Worm (Caenorhabditis elegans) whole organism, L3 larva: ENCODE results near the gene ced-11.

Experiments used
- R02D3.7 ChIP-seq: fragments of 150-350 bp; optimal IDR thresholded peaks from 2 replicates; lab custom pipeline; 2014; ENCODE audit warnings: missing biosample characterization, missing genetic modification characterization
- aly-2 ChIP-seq: fragments of 150-350 bp; optimal IDR thresholded peaks from 2 replicates; lab custom pipeline; 2014; ENCODE audit warnings: missing biosample characterization, missing genetic modification characterization
- ama-1 ChIP-seq: fragments of 150-350 bp; optimal IDR thresholded peaks from 2 replicates; lab custom pipeline; 2018
- ceh-9 ChIP-seq: sonication (generic microtip); optimal IDR thresholded peaks from 2 replicates; lab custom pipeline; 2018; ENCODE audit warnings: missing biosample characterization, missing genetic modification characterization
- daf-12 ChIP-seq: fragments of 150-350 bp; optimal IDR thresholded peaks from 2 replicates; lab custom pipeline; 2014; ENCODE audit warnings: missing biosample characterization, missing genetic modification reagents, missing genetic modification characterization
- egl-27 ChIP-seq: sonication (generic microtip); optimal IDR thresholded peaks from 4 replicates; lab custom pipeline; 2017; ENCODE audit warnings: missing biosample characterization, missing genetic modification reagents, missing genetic modification characterization
- egl-5 ChIP-seq: fragments of 150-350 bp; optimal IDR thresholded peaks from 2 replicates; lab custom pipeline; 2017; ENCODE audit warnings: missing biosample characterization, missing genetic modification reagents, missing genetic modification characterization, inconsistent platforms
- elt-2 ChIP-seq: sonication (generic microtip); optimal IDR thresholded peaks from 2 replicates; lab custom pipeline; 2016; ENCODE audit warnings: missing genetic modification reagents, mild to moderate bottlenecking, missing genetic modification characterization, missing compliant biosample characterization
- elt-3 ChIP-seq, 3 experiments: fragments of 150-350 bp in 1 of 3; sonication (generic microtip) in 2 of 3; optimal IDR thresholded peaks; 2 replicates in 2 of 3; 4 replicates in 1 of 3; lab custom pipeline; 2014 to 2017; ENCODE audit warnings: missing biosample characterization in 3 of 3, missing genetic modification characterization in 3 of 3
- eor-1 ChIP-seq, 2 experiments: fragments of 150-350 bp; optimal IDR thresholded peaks; 2 replicates each; lab custom pipeline; 2014 to 2018; ENCODE audit warnings: missing biosample characterization in 2 of 2, missing genetic modification characterization in 2 of 2
- fos-1 ChIP-seq: fragments of 150-350 bp; optimal IDR thresholded peaks from 2 replicates; lab custom pipeline; 2014; ENCODE audit warnings: missing biosample characterization, missing genetic modification characterization
- hmg-11 ChIP-seq: sonication (generic microtip); optimal IDR thresholded peaks from 2 replicates; lab custom pipeline; 2016; ENCODE audit warnings: missing genetic modification characterization, missing compliant biosample characterization
- jun-1 ChIP-seq: fragments of 150-350 bp; optimal IDR thresholded peaks from 2 replicates; lab custom pipeline; 2014; ENCODE audit warnings: missing biosample characterization, missing genetic modification reagents, missing genetic modification characterization
- lin-39 ChIP-seq: fragments of 150-350 bp; optimal IDR thresholded peaks from 2 replicates; lab custom pipeline; 2018; ENCODE audit warnings: missing biosample characterization, missing genetic modification reagents, missing genetic modification characterization
- mdl-1 ChIP-seq: fragments of 150-350 bp; optimal IDR thresholded peaks from 2 replicates; lab custom pipeline; 2014; ENCODE audit warnings: missing biosample characterization, missing genetic modification characterization
- mml-1 ChIP-seq: fragments of 150-350 bp; sonication (generic microtip); optimal IDR thresholded peaks from 3 replicates; lab custom pipeline; 2014; ENCODE audit warnings: missing biosample characterization, missing genetic modification characterization
- nfya-1 ChIP-seq: sonication (generic microtip); optimal IDR thresholded peaks from 2 replicates; lab custom pipeline; 2017; ENCODE audit warnings: missing genetic modification characterization, mild to moderate bottlenecking, missing compliant biosample characterization, antibody characterized with exemption, moderate library complexity; ENCODE audit not compliant: insufficient read depth
- nhr-11 ChIP-seq: fragments of 150-350 bp; optimal IDR thresholded peaks from 2 replicates; lab custom pipeline; 2014; ENCODE audit warnings: missing biosample characterization, missing genetic modification characterization
- nhr-23 ChIP-seq: fragments of 150-350 bp; optimal IDR thresholded peaks from 2 replicates; lab custom pipeline; 2014; ENCODE audit warnings: missing biosample characterization, missing genetic modification reagents, missing genetic modification characterization
- nhr-25 ChIP-seq: sonication (generic microtip); optimal IDR thresholded peaks from 2 replicates; lab custom pipeline; 2017; ENCODE audit warnings: missing biosample characterization, missing genetic modification characterization
- nhr-28 ChIP-seq: fragments of 150-350 bp; optimal IDR thresholded peaks from 2 replicates; lab custom pipeline; 2014; ENCODE audit warnings: missing biosample characterization, missing genetic modification characterization
- nhr-43 ChIP-seq: sonication (generic microtip); optimal IDR thresholded peaks from 2 replicates; lab custom pipeline; 2016; ENCODE audit warnings: mild to moderate bottlenecking, missing genetic modification characterization, missing compliant biosample characterization; ENCODE audit not compliant: poor library complexity, severe bottlenecking
- nhr-67 ChIP-seq: fragments of 150-350 bp; optimal IDR thresholded peaks from 2 replicates; lab custom pipeline; 2014; ENCODE audit warnings: missing biosample characterization, missing genetic modification characterization
- nhr-76 ChIP-seq: fragments of 150-350 bp; sonication (generic microtip); optimal IDR thresholded peaks from 5 replicates; lab custom pipeline; 2014; ENCODE audit warnings: missing biosample characterization, missing genetic modification characterization
- nhr-77 ChIP-seq: fragments of 150-350 bp; optimal IDR thresholded peaks from 2 replicates; lab custom pipeline; 2014; ENCODE audit warnings: missing biosample characterization, missing genetic modification characterization
- pha-4 ChIP-seq: fragments of 150-350 bp; optimal IDR thresholded peaks from 2 replicates; lab custom pipeline; 2014; ENCODE audit warnings: missing biosample characterization, missing genetic modification reagents, missing genetic modification characterization
- pqm-1 ChIP-seq: fragments of 150-350 bp; optimal IDR thresholded peaks from 2 replicates; lab custom pipeline; 2017; ENCODE audit warnings: missing biosample characterization, missing genetic modification characterization, inconsistent platforms
- sea-2 ChIP-seq: fragments of 150-350 bp; sonication (generic microtip); optimal IDR thresholded peaks from 4 replicates; lab custom pipeline; 2014; ENCODE audit warnings: missing biosample characterization, missing genetic modification reagents, missing genetic modification characterization
- skn-1 ChIP-seq: fragments of 150-350 bp; optimal IDR thresholded peaks from 2 replicates; lab custom pipeline; 2014; ENCODE audit warnings: missing biosample characterization, missing genetic modification characterization
- tbx-2 ChIP-seq: sonication (generic microtip); optimal IDR thresholded peaks from 2 replicates; lab custom pipeline; 2016; ENCODE audit warnings: mild to moderate bottlenecking, missing genetic modification characterization, missing compliant biosample characterization
- unc-62 ChIP-seq: fragments of 150-350 bp; sonication (generic microtip); optimal IDR thresholded peaks from 4 replicates; lab custom pipeline; 2014; ENCODE audit warnings: missing biosample characterization, missing genetic modification reagents, missing genetic modification characterization
- zag-1 ChIP-seq: fragments of 150-350 bp; optimal IDR thresholded peaks from 2 replicates; lab custom pipeline; 2014; ENCODE audit warnings: missing biosample characterization, missing genetic modification characterization
- ztf-11 ChIP-seq: fragments of 150-350 bp; optimal IDR thresholded peaks from 2 replicates; lab custom pipeline; 2014; ENCODE audit warnings: missing biosample characterization, missing genetic modification characterization
- ztf-4 ChIP-seq: fragments of 150-350 bp; optimal IDR thresholded peaks from 2 replicates; lab custom pipeline; 2014; ENCODE audit warnings: missing biosample characterization, missing genetic modification characterization

ced-11 gene

ce11 chrIII:9112479-9112878, 6.9 kb upstream of the ced-11 start:
- TF ChIP-seq nhr-25 (tag; lab: Kevin White, UChicago): peak; percentile 17
- TF ChIP-seq nhr-11 (tag; lab: Kevin White, UChicago): no peak
- TF ChIP-seq, all 47 proteins: peak for 1

DNA sequence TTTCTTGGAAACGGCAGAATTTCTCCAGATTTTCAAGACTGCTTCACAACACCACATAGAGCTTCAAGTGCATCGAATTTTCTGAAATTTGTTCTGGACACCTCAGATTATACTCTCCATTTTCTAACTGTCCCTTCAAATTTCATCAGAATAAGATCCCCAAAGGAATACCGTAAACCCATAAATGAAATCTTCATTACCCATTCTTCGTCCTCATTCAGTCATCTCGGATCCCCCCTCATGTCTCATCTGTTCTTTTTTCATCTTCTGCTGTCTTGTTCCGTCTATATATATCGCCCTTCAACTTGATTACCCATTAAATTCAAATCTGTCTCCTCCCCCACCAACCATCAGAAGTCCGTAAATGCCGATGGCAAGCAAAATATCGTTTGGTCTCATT, 5.3 kb upstream of the ced-11 start:
- TF ChIP-seq elt-3 (tag; optimal IDR thresholded peaks at IDR 0.05; lab: Kevin White, UChicago) (no peak), nhr-43 (tag; lab: Kevin White, UChicago) (no peak), elt-2 (no peak), aly-2 (tag; lab: Kevin White, UChicago) (no peak), nhr-23 (tag; lab: Kevin White, UChicago) (no peak), nhr-77 (tag; lab: Kevin White, UChicago) (no peak), mdl-1 (no peak), egl-27 (tag; lab: Kevin White, UChicago) (no peak), nfya-1 (tag; lab: Kevin White, UChicago) (no peak), ama-1 (no peak), pha-4 (no peak), nhr-67 (tag; lab: Kevin White, UChicago) (no peak), nhr-76 (tag; lab: Kevin White, UChicago) (no peak), daf-12 (no peak), ztf-4 (tag; lab: Kevin White, UChicago) (no peak), ztf-11 (tag; lab: Kevin White, UChicago) (no peak)

- TF ChIP-seq fos-1 (tag; lab: Kevin White, UChicago) (no peak), nhr-67 (tag; lab: Kevin White, UChicago) (no peak), ama-1 (no peak), daf-12 (no peak), R02D3.7 (no peak), nhr-76 (tag; lab: Kevin White, UChicago) (no peak), nhr-77 (tag; lab: Kevin White, UChicago) (no peak), hmg-11 (tag; lab: Kevin White, UChicago) (no peak), nhr-28 (tag; lab: Kevin White, UChicago) (no peak), nhr-43 (tag; lab: Kevin White, UChicago) (no peak), zag-1 (tag; lab: Kevin White, UChicago) (no peak), sea-2 (GFP tag; lab: Kevin White, UChicago) (no peak), tbx-2 (tag; lab: Kevin White, UChicago) (no peak)
Measured at ce11 chrIII:9114649-9115048, 4.7 kb upstream of the ced-11 start, which contains the start of gene ZK512.1. Gene ZK512.1 (plus strand): TSS chrIII:9114949.

- no peak for TF ChIP-seq ceh-9 (tag; lab: Kevin White, UChicago)
- TF ChIP-seq skn-1: no peak
- TF ChIP-seq elt-3 (tag; optimal IDR thresholded peaks at IDR 0.05; lab: Kevin White, UChicago): no peak
- no peak for TF ChIP-seq aly-2 (tag; lab: Kevin White, UChicago)
- no peak for TF ChIP-seq fos-1 (tag; lab: Kevin White, UChicago)
- TF ChIP-seq pqm-1 (tag; lab: Kevin White, UChicago): no peak
- TF ChIP-seq daf-12: no peak
- TF ChIP-seq unc-62: no peak
- TF ChIP-seq, all 47 proteins: peak for 0
Measured at ce11 chrIII:9115745-9116144, 3.6 kb upstream of the ced-11 start.

DNA sequence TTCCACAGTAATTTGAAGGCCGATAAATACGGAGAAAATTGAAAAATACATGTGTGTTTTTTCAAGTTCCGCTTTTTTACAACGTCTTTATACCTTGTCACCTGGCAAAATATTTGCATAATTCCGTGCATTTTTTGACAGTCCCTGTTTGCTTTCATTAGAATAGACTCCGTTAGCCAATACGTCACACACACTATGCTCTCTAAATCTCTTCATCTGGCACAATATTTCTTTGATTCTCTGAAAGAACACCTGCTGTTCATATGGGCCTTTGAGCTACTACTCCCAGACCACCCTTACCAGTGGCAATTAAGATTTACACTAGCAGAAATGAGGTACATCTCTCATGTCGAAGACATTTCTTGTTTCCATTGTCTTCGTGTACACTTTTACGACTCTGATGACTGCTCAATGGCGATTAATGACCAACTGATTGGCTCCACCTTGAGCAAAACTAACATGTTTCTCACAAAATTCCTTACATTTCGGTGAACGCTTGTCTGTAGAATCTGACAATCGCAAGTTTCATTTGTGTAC, 974 bp upstream of the ced-11 start, which contains the start of gene grl-11:
grl-11 (minus strand) TSS at position 51 of the 537 bp plus-strand sequence.
- TF ChIP-seq egl-5 (tag; lab: Kevin White, UChicago) (no peak), jun-1 (no peak), nhr-67 (tag; lab: Kevin White, UChicago) (no peak), elt-3 (tag; optimal IDR thresholded peaks at IDR 0.05; lab: Kevin White, UChicago) (no peak), nhr-77 (tag; lab: Kevin White, UChicago) (no peak), nhr-23 (tag; lab: Kevin White, UChicago) (no peak), unc-62 (no peak), mml-1 (tag; lab: Kevin White, UChicago) (no peak), nfya-1 (tag; lab: Kevin White, UChicago) (no peak), eor-1 (tag; optimal IDR thresholded peaks at IDR 0.05; lab: Kevin White, UChicago) (no peak), R02D3.7 (no peak), lin-39 (tag; lab: Kevin White, UChicago) (no peak), sea-2 (GFP tag; lab: Kevin White, UChicago) (no peak), hmg-11 (tag; lab: Kevin White, UChicago) (no peak)
